Fruit fly (Drosophila melanogaster) whole organism, embryonic: ENCODE measurements around the gene ea.
A peak's percentile ranks its signal among the peaks of the same experiment; 100 is the strongest.

Source experiments
- CG10431 ChIP-seq: fragments of 200-800 bp; sonication (Bioruptor generic); optimal IDR thresholded peaks from 3 replicates; lab custom pipeline; 2018; ENCODE audit warnings: missing biosample characterization, mild to moderate bottlenecking, missing genetic modification characterization
- CG13287 ChIP-seq: fragments of 200-800 bp; sonication (Bioruptor generic); IDR thresholded peaks from 2 replicates; pipeline ENCODE4 v1.3.6; 2022; ENCODE audit warnings: missing biosample characterization, missing genetic modification characterization; ENCODE audit not compliant: partially characterized antibody
- CG13296 ChIP-seq: fragments of 200-800 bp; sonication (Bioruptor generic); optimal IDR thresholded peaks from 3 replicates; lab custom pipeline; 2018; ENCODE audit warnings: missing biosample characterization, mild to moderate bottlenecking, missing genetic modification characterization
- CG14860 ChIP-seq: fragments of 200-800 bp; sonication (Bioruptor generic); IDR thresholded peaks from 3 replicates; pipeline ENCODE4 v1.3.6; 2022; ENCODE audit warnings: missing biosample characterization, missing genetic modification characterization; ENCODE audit not compliant: partially characterized antibody
- CG16813 ChIP-seq: fragments of 200-800 bp; sonication (Bioruptor generic); IDR thresholded peaks from 3 replicates; pipeline ENCODE4 v1.3.6; 2022; ENCODE audit warnings: missing biosample characterization, missing genetic modification characterization; ENCODE audit not compliant: partially characterized antibody
- CG32767 ChIP-seq: fragments of 200-800 bp; sonication (Bioruptor generic); IDR thresholded peaks from 2 replicates; pipeline ENCODE4 v1.3.6; 2022; ENCODE audit warnings: missing biosample characterization, missing genetic modification characterization
- CG3281 ChIP-seq: fragments of 200-800 bp; sonication (Bioruptor generic); optimal IDR thresholded peaks from 3 replicates; lab custom pipeline; 2017; ENCODE audit warnings: missing biosample characterization, mild to moderate bottlenecking, missing genetic modification characterization
- CG34224 ChIP-seq: fragments of 200-800 bp; sonication (Bioruptor generic); IDR thresholded peaks from 3 replicates; pipeline ENCODE4 v1.3.6; 2022; ENCODE audit warnings: missing biosample characterization, missing genetic modification characterization; ENCODE audit not compliant: partially characterized antibody
- CG34376 ChIP-seq: fragments of 200-800 bp; sonication (Bioruptor generic); optimal IDR thresholded peaks from 2 replicates; lab custom pipeline; 2018; ENCODE audit warnings: missing biosample characterization, mild to moderate bottlenecking, missing genetic modification characterization
- CG4617 ChIP-seq: fragments of 200-800 bp; sonication (Bioruptor generic); optimal IDR thresholded peaks from 3 replicates; lab custom pipeline; 2016; ENCODE audit warnings: missing biosample characterization, missing genetic modification characterization, borderline replicate concordance
- CG6254 ChIP-seq: fragments of 200-800 bp; sonication (Bioruptor generic); optimal IDR thresholded peaks from 3 replicates; lab custom pipeline; 2017; ENCODE audit warnings: mild to moderate bottlenecking, missing biosample characterization, missing genetic modification reagents, missing genetic modification characterization
- CG6272 ChIP-seq: fragments of 200-800 bp; sonication (Bioruptor generic); IDR thresholded peaks from 2 replicates; pipeline ENCODE4 v1.3.6; 2022; ENCODE audit warnings: missing biosample characterization, missing genetic modification characterization
- CG6765 ChIP-seq: fragments of 200-800 bp; sonication (Bioruptor generic); optimal IDR thresholded peaks from 3 replicates; lab custom pipeline; 2017; ENCODE audit warnings: missing biosample characterization, mild to moderate bottlenecking, missing genetic modification characterization
- CG9876 ChIP-seq: fragments of 200-800 bp; sonication (Bioruptor generic); optimal IDR thresholded peaks from 2 replicates; lab custom pipeline; 2016; ENCODE audit warnings: missing biosample characterization, missing genetic modification characterization
- CrebB ChIP-seq: fragments of 200-800 bp; sonication (Bioruptor generic); optimal IDR thresholded peaks from 3 replicates; lab custom pipeline; 2018; ENCODE audit warnings: missing biosample characterization, mild to moderate bottlenecking, missing genetic modification characterization
- Dad ChIP-seq: fragments of 200-800 bp; sonication (Bioruptor generic); optimal IDR thresholded peaks from 3 replicates; lab custom pipeline; 2016; ENCODE audit warnings: missing biosample characterization, missing genetic modification characterization
- Dbx ChIP-seq: fragments of 200-800 bp; sonication (Bioruptor generic); IDR thresholded peaks from 3 replicates; pipeline ENCODE4 v1.3.6; 2022; ENCODE audit warnings: missing biosample characterization, missing genetic modification characterization
- Fer3 ChIP-seq: fragments of 200-800 bp; sonication (Bioruptor generic); optimal IDR thresholded peaks from 2 replicates; lab custom pipeline; 2018; ENCODE audit warnings: missing biosample characterization, mild to moderate bottlenecking, missing genetic modification characterization, moderate library complexity
- Gug ChIP-seq: fragments of 200-800 bp; sonication (Bioruptor generic); IDR thresholded peaks from 4 replicates; pipeline ENCODE4 v1.3.6; 2022; ENCODE audit warnings: missing biosample characterization, missing genetic modification characterization
- Lhr ChIP-seq: fragments of 200-800 bp; sonication (Bioruptor generic); optimal IDR thresholded peaks from 3 replicates; lab custom pipeline; 2017; ENCODE audit warnings: mild to moderate bottlenecking, missing biosample characterization, missing genetic modification reagents, missing genetic modification characterization
- Nf-YB ChIP-seq: fragments of 200-800 bp; sonication (Bioruptor generic); optimal IDR thresholded peaks from 3 replicates; lab custom pipeline; 2019; ENCODE audit warnings: missing biosample characterization, mild to moderate bottlenecking, missing genetic modification characterization, moderate library complexity
- Scr ChIP-seq: fragments of 200-800 bp; sonication (Bioruptor generic); IDR thresholded peaks from 2 replicates; pipeline ENCODE4 v1.3.6; 2022; ENCODE audit warnings: missing biosample characterization, missing genetic modification characterization; ENCODE audit not compliant: partially characterized antibody
- ara ChIP-seq: fragments of 200-800 bp; sonication (Bioruptor generic); IDR thresholded peaks from 2 replicates; pipeline ENCODE4 v1.3.6; 2022; ENCODE audit warnings: missing biosample characterization, missing genetic modification characterization
- ato ChIP-seq: fragments of 200-800 bp; sonication (Bioruptor generic); IDR thresholded peaks from 2 replicates; pipeline ENCODE4 v1.3.6; 2022; ENCODE audit warnings: missing biosample characterization, missing genetic modification characterization; ENCODE audit not compliant: partially characterized antibody
- az2 ChIP-seq: fragments of 200-800 bp; sonication (Bioruptor generic); optimal IDR thresholded peaks from 3 replicates; lab custom pipeline; 2016; ENCODE audit warnings: missing biosample characterization, missing genetic modification characterization
- chif ChIP-seq, 2 experiments: fragments of 200-800 bp; sonication (Bioruptor generic); optimal IDR thresholded peaks; 3 replicates each; lab custom pipeline; 2016; ENCODE audit warnings: missing biosample characterization in 2 of 2, missing genetic modification characterization in 2 of 2
- chinmo ChIP-seq: fragments of 200-800 bp; sonication (Bioruptor generic); IDR thresholded peaks from 4 replicates; pipeline ENCODE4 v1.3.6; 2022; ENCODE audit warnings: missing biosample characterization, missing genetic modification characterization; ENCODE audit not compliant: partially characterized antibody
- dan ChIP-seq: fragments of 200-800 bp; sonication (Bioruptor generic); IDR thresholded peaks from 2 replicates; pipeline ENCODE4 v1.3.6; 2022; ENCODE audit warnings: missing biosample characterization, missing genetic modification characterization
- danr ChIP-seq: fragments of 200-800 bp; sonication (Bioruptor generic); IDR thresholded peaks from 2 replicates; pipeline ENCODE4 v1.3.6; 2022; ENCODE audit warnings: missing biosample characterization, missing genetic modification characterization
- emc ChIP-seq: fragments of 200-800 bp; sonication (Bioruptor generic); optimal IDR thresholded peaks from 2 replicates; lab custom pipeline; 2016; ENCODE audit warnings: missing biosample characterization, missing genetic modification characterization
- fd64A ChIP-seq: fragments of 200-800 bp; sonication (Bioruptor generic); optimal IDR thresholded peaks from 3 replicates; lab custom pipeline; 2018; ENCODE audit warnings: missing biosample characterization, mild to moderate bottlenecking, missing genetic modification characterization
- ftz-f1 ChIP-seq: fragments of 200-800 bp; sonication (Bioruptor generic); optimal IDR thresholded peaks from 2 replicates; lab custom pipeline; 2016; ENCODE audit warnings: missing biosample characterization, missing genetic modification characterization
- h ChIP-seq: fragments of >200 bp; optimal IDR thresholded peaks from 2 replicates; lab custom pipeline; 2017
- inv ChIP-seq: fragments of 200-800 bp; sonication (Bioruptor generic); IDR thresholded peaks from 2 replicates; pipeline ENCODE4 v1.3.6; 2022; ENCODE audit warnings: missing biosample characterization, missing genetic modification characterization; ENCODE audit not compliant: partially characterized antibody
- lmd ChIP-seq: fragments of 200-800 bp; sonication (Bioruptor generic); IDR thresholded peaks from 2 replicates; pipeline ENCODE4 v1.3.6; 2022; ENCODE audit warnings: missing biosample characterization, missing genetic modification characterization
- p53 ChIP-seq: fragments of 200-800 bp; sonication (Bioruptor generic); optimal IDR thresholded peaks from 2 replicates; lab custom pipeline; 2016; ENCODE audit warnings: missing biosample characterization, missing genetic modification characterization
- pum ChIP-seq: fragments of 200-800 bp; sonication (Bioruptor generic); optimal IDR thresholded peaks from 2 replicates; lab custom pipeline; 2016; ENCODE audit warnings: missing biosample characterization, missing genetic modification characterization
- seq ChIP-seq: fragments of 200-800 bp; sonication (Bioruptor generic); IDR thresholded peaks from 2 replicates; pipeline ENCODE4 v1.3.6; 2022; ENCODE audit warnings: missing biosample characterization, missing genetic modification characterization
- sna ChIP-seq: fragments of 200-800 bp; sonication (Bioruptor generic); IDR thresholded peaks from 2 replicates; pipeline ENCODE4 v1.3.6; 2022; ENCODE audit warnings: missing biosample characterization, missing genetic modification characterization; ENCODE audit not compliant: partially characterized antibody
- stwl ChIP-seq: fragments of 200-800 bp; sonication (Bioruptor generic); optimal IDR thresholded peaks from 3 replicates; lab custom pipeline; 2018; ENCODE audit warnings: missing biosample characterization, mild to moderate bottlenecking, missing genetic modification characterization, moderate library complexity
- trh ChIP-seq: fragments of 200-800 bp; sonication (Bioruptor generic); optimal IDR thresholded peaks from 2 replicates; lab custom pipeline; 2016; ENCODE audit warnings: missing biosample characterization, missing genetic modification characterization
- unc-4 ChIP-seq: fragments of 200-800 bp; sonication (Bioruptor generic); IDR thresholded peaks from 2 replicates; pipeline ENCODE4 v1.3.6; 2022; ENCODE audit warnings: missing biosample characterization, missing genetic modification characterization; ENCODE audit not compliant: partially characterized antibody
- zf30C ChIP-seq: fragments of 200-800 bp; sonication (Bioruptor generic); optimal IDR thresholded peaks from 3 replicates; lab custom pipeline; 2018; ENCODE audit warnings: missing biosample characterization, mild to moderate bottlenecking, missing genetic modification characterization

Gene ea

DNA sequence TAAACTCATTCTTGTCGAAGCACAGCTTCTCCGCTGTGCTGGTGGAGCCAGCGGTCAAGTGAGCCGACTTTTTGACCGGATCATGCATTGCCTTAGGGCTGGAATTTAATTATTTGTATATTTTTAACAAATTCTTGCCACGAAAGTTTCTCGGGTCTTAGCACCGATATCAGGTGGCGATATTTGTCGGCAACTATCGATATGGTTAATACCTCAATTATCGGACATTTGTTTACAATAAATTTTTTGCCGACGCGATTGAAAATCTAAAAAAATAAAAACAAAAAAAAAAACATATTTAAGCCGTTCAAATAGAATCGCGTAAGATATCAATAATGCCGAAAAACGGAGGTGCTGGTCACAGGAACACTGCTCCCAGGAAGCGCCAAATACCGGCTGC is 33.0 kb downstream of the ea start, which contains the start of the genes Cog2 and Trax (continued):
- TF ChIP-seq zf30C (GFP tag; lab: Kevin White, UChicago), result no peak
- TF ChIP-seq fd64A (GFP tag; lab: Kevin White, UChicago), result no peak
- no peak for TF ChIP-seq pum
- TF ChIP-seq CG9876 (GFP tag; lab: Kevin White, UChicago), result no peak
- no peak for TF ChIP-seq Fer3 (tag; lab: Kevin White, UChicago)
- TF ChIP-seq Nf-YB (GFP tag; lab: Kevin White, UChicago), result no peak
- no peak for TF ChIP-seq emc (GFP tag; lab: Kevin White, UChicago)
- no peak for TF ChIP-seq dan (GFP tag; lab: Robert Waterston, UW)
- no peak for TF ChIP-seq CG6272 (GFP tag; lab: Robert Waterston, UW)
- no peak for TF ChIP-seq CG34376
- peak; percentile 37 for TF ChIP-seq ftz-f1 (GFP tag; lab: Kevin White, UChicago)
- no peak for TF ChIP-seq chif (GFP tag; optimal IDR thresholded peaks at IDR 0.05; lab: Kevin White, UChicago)
- TF ChIP-seq CrebB, result no peak
- TF ChIP-seq Dad, result no peak
- TF ChIP-seq stwl, result peak; percentile 39
- TF ChIP-seq ato (GFP tag; lab: Robert Waterston, UW), result peak; percentile 70
- no peak for TF ChIP-seq ara (GFP tag; lab: Robert Waterston, UW)
- TF ChIP-seq unc-4, result peak; percentile 95
- no peak for TF ChIP-seq CG6254 (GFP tag; lab: Kevin White, UChicago)
- peak; percentile 81; the same call in 3 of the 4 replicates for TF ChIP-seq chinmo (GFP tag; lab: Robert Waterston, UW)
- no peak for TF ChIP-seq seq (GFP tag; lab: Robert Waterston, UW)
- TF ChIP-seq danr (GFP tag; lab: Robert Waterston, UW), result no peak
- peak; percentile 94 for TF ChIP-seq CG34224 (GFP tag; lab: Robert Waterston, UW)
- peak; percentile 69 for TF ChIP-seq inv (GFP tag; lab: Robert Waterston, UW)
- no peak for TF ChIP-seq CG32767
- TF ChIP-seq Lhr (GFP tag; lab: Kevin White, UChicago), result no peak
- no peak for TF ChIP-seq trh (GFP tag; lab: Kevin White, UChicago)
- TF ChIP-seq CG13296 (GFP tag; lab: Kevin White, UChicago), result no peak
- TF ChIP-seq az2 (GFP tag; lab: Kevin White, UChicago), result no peak
- TF ChIP-seq lmd, result no peak
- no peak for TF ChIP-seq h (lab: Kevin White, UChicago)
- no peak for TF ChIP-seq CG3281 (GFP tag; lab: Kevin White, UChicago)
- TF ChIP-seq p53 (GFP tag; lab: Kevin White, UChicago), result no peak
- no peak for TF ChIP-seq CG10431 (GFP tag; lab: Kevin White, UChicago)
- TF ChIP-seq CG6765, result no peak
- peak; percentile 92 for TF ChIP-seq Scr (GFP tag; lab: Robert Waterston, UW)
- TF ChIP-seq CG13287 (GFP tag; lab: Robert Waterston, UW), result peak; percentile 95
- peak; percentile 77 for TF ChIP-seq CG16813 (GFP tag; lab: Robert Waterston, UW)
- TF ChIP-seq CG4617, result peak; percentile 49
- TF ChIP-seq Gug (GFP tag; lab: Robert Waterston, UW), result no peak
- no peak for TF ChIP-seq Dbx (GFP tag; lab: Robert Waterston, UW)
- TF ChIP-seq sna (GFP tag; lab: Robert Waterston, UW), result peak; percentile 92
- TF ChIP-seq CG14860 (GFP tag; lab: Robert Waterston, UW), result peak; percentile 72
- TF ChIP-seq, all 482 proteins: peak for 49
